Worm (Caenorhabditis elegans) whole organism, early embryonic: ENCODE results near the gene sups-1.

Experiments
- B0310.2 ChIP-seq: sonication (generic microtip); optimal IDR thresholded peaks from 2 replicates; lab custom pipeline; 2016; ENCODE audit warnings: mild to moderate bottlenecking, missing genetic modification characterization, missing compliant biosample characterization
- ama-1 ChIP-seq: fragments of 150-350 bp; optimal IDR thresholded peaks from 2 replicates; lab custom pipeline; 2014
- ceh-13 ChIP-seq: fragments of 200-800 bp; sonication (Bioruptor generic); optimal IDR thresholded peaks from 2 replicates; lab custom pipeline; 2018; ENCODE audit warnings: mild to moderate bottlenecking, missing genetic modification characterization, missing compliant biosample characterization
- flt-1 ChIP-seq: fragments of 200-800 bp; sonication (Bioruptor generic); IDR thresholded peaks from 2 replicates; pipeline ENCODE4 v1.3.6; 2022; ENCODE audit warnings: missing genetic modification characterization, missing compliant biosample characterization
- pes-1 ChIP-seq: fragments of 200-800 bp; sonication (Bioruptor generic); IDR thresholded peaks from 2 replicates; pipeline ENCODE4 v1.3.6; 2022; ENCODE audit warnings: missing genetic modification reagents, missing genetic modification characterization, missing compliant biosample characterization
- tbx-11 ChIP-seq: fragments of 200-800 bp; sonication (Bioruptor generic); IDR thresholded peaks from 2 replicates; pipeline ENCODE4 v1.3.6; 2022; ENCODE audit warnings: missing genetic modification characterization, missing compliant biosample characterization
- tra-4 ChIP-seq: sonication (generic microtip); optimal IDR thresholded peaks from 2 replicates; lab custom pipeline; 2017; ENCODE audit warnings: missing genetic modification characterization, missing compliant biosample characterization

- TF ChIP-seq ceh-13 (no peak), flt-1 (no peak), pes-1 (GFP tag; lab: Robert Waterston, UW) (no peak), ama-1 (no peak), tra-4 (tag; lab: Kevin White, UChicago) (no peak), B0310.2 (tag; lab: Kevin White, UChicago) (no peak), tbx-11 (GFP tag; lab: Robert Waterston, UW) (no peak)
These were observed 18.5 kb downstream of the sups-1 start, which contains the start of gene lelo-3 for ce11 chrX:6022469-6022868.
